Worm (Caenorhabditis elegans) whole organism, young adult: Measurements from ENCODE around the gene arrd-17.
A peak's percentile ranks its signal among the peaks of the same experiment; 100 is the strongest.

Source experiments
- B0019.2 ChIP-seq: fragments of 200-800 bp; sonication (Bioruptor generic); conservative IDR thresholded peaks from 2 replicates; pipeline ENCODE4 v1.3.6; 2022; ENCODE audit warnings: missing genetic modification reagents, missing genetic modification characterization, missing compliant biosample characterization
- D2030.7 ChIP-seq: fragments of 200-800 bp; sonication (Bioruptor generic); IDR thresholded peaks from 2 replicates; pipeline ENCODE4 v1.3.6; 2022; ENCODE audit warnings: missing genetic modification reagents, missing genetic modification characterization, missing compliant biosample characterization
- F33H1.4 ChIP-seq: fragments of 200-800 bp; sonication (Bioruptor generic); IDR thresholded peaks from 2 replicates; pipeline ENCODE4 v1.3.6; 2022; ENCODE audit warnings: missing genetic modification reagents, missing genetic modification characterization, missing compliant biosample characterization
- F37B4.10 ChIP-seq: fragments of 200-800 bp; sonication (Bioruptor generic); IDR thresholded peaks from 2 replicates; pipeline ENCODE4 v1.3.6; 2022; ENCODE audit warnings: missing genetic modification characterization, missing compliant biosample characterization
- F52B5.7 ChIP-seq: sonication (generic microtip); optimal IDR thresholded peaks from 2 replicates; lab custom pipeline; 2016; ENCODE audit warnings: mild to moderate bottlenecking, missing genetic modification characterization, missing compliant biosample characterization
- F57C9.4 ChIP-seq: sonication (generic microtip); optimal IDR thresholded peaks from 2 replicates; lab custom pipeline; 2017; ENCODE audit warnings: mild to moderate bottlenecking, missing genetic modification characterization, missing compliant biosample characterization
- K11D2.4 ChIP-seq: fragments of 200-800 bp; sonication (Bioruptor generic); IDR thresholded peaks from 2 replicates; pipeline ENCODE4 v1.3.6; 2022; ENCODE audit warnings: missing genetic modification reagents, missing genetic modification characterization, missing compliant biosample characterization
- T07F8.4 ChIP-seq: sonication (generic microtip); optimal IDR thresholded peaks from 2 replicates; lab custom pipeline; 2016; ENCODE audit warnings: mild to moderate bottlenecking, missing genetic modification characterization, moderate library complexity, missing compliant biosample characterization
- Y53F4B.3 ChIP-seq: fragments of 200-800 bp; sonication (Bioruptor generic); IDR thresholded peaks from 2 replicates; pipeline ENCODE4 v1.3.6; 2022; ENCODE audit warnings: missing genetic modification reagents, missing genetic modification characterization, missing compliant biosample characterization
- Y56A3A.18 ChIP-seq: fragments of 200-800 bp; sonication (Bioruptor generic); IDR thresholded peaks from 2 replicates; pipeline ENCODE4 v1.3.6; 2022; ENCODE audit warnings: missing genetic modification reagents, missing genetic modification characterization, missing compliant biosample characterization
- Y67H2A.10 ChIP-seq: fragments of 200-800 bp; sonication (Bioruptor generic); conservative IDR thresholded peaks from 2 replicates; pipeline ENCODE4 v1.3.6; 2022; ENCODE audit warnings: missing genetic modification reagents, missing genetic modification characterization, missing compliant biosample characterization
- akir-1 ChIP-seq: fragments of 200-800 bp; sonication (Bioruptor generic); optimal IDR thresholded peaks from 2 replicates; lab custom pipeline; 2018; ENCODE audit warnings: mild to moderate bottlenecking, missing genetic modification characterization, moderate library complexity, missing compliant biosample characterization
- aptf-2 ChIP-seq: fragments of 200-800 bp; sonication (Bioruptor generic); conservative IDR thresholded peaks from 2 replicates; pipeline ENCODE4 v1.3.6; 2022; ENCODE audit warnings: missing genetic modification reagents, missing genetic modification characterization, missing compliant biosample characterization
- attf-3 ChIP-seq: fragments of 200-800 bp; sonication (Bioruptor generic); conservative IDR thresholded peaks from 2 replicates; pipeline ENCODE4 v1.3.6; 2022; ENCODE audit warnings: missing genetic modification reagents, missing genetic modification characterization, missing compliant biosample characterization
- attf-5 ChIP-seq: fragments of 200-800 bp; sonication (Bioruptor generic); optimal IDR thresholded peaks from 2 replicates; lab custom pipeline; 2018; ENCODE audit warnings: mild to moderate bottlenecking, missing genetic modification characterization, missing compliant biosample characterization
- bed-2 ChIP-seq: fragments of 200-800 bp; sonication (Bioruptor generic); IDR thresholded peaks from 2 replicates; pipeline ENCODE4 v1.3.6; 2022; ENCODE audit warnings: missing genetic modification reagents, missing genetic modification characterization, missing compliant biosample characterization
- ccch-3 ChIP-seq: fragments of 200-800 bp; sonication (Bioruptor generic); optimal IDR thresholded peaks from 2 replicates; lab custom pipeline; 2018; ENCODE audit warnings: mild to moderate bottlenecking, missing genetic modification characterization, missing compliant biosample characterization
- ceh-100 ChIP-seq: fragments of 200-800 bp; sonication (Bioruptor generic); IDR thresholded peaks from 2 replicates; pipeline ENCODE4 v1.3.6; 2022; ENCODE audit warnings: missing genetic modification reagents, missing genetic modification characterization, missing compliant biosample characterization
- ceh-27 ChIP-seq: fragments of 200-800 bp; sonication (Bioruptor generic); optimal IDR thresholded peaks from 2 replicates; lab custom pipeline; 2018; ENCODE audit warnings: mild to moderate bottlenecking, missing genetic modification characterization, moderate library complexity, missing compliant biosample characterization
- ceh-58 ChIP-seq: fragments of 200-800 bp; sonication (Bioruptor generic); IDR thresholded peaks from 2 replicates; pipeline ENCODE4 v1.3.6; 2022; ENCODE audit warnings: missing genetic modification characterization, missing compliant biosample characterization
- die-1 ChIP-seq: sonication (generic microtip); optimal IDR thresholded peaks from 2 replicates; lab custom pipeline; 2016; ENCODE audit warnings: missing genotype, mild to moderate bottlenecking, missing genetic modification characterization, missing compliant biosample characterization
- dox-1 ChIP-seq: fragments of 200-800 bp; sonication (Bioruptor generic); IDR thresholded peaks from 2 replicates; pipeline ENCODE4 v1.3.6; 2022; ENCODE audit warnings: missing genetic modification reagents, missing genetic modification characterization, missing compliant biosample characterization
- dpl-1 ChIP-seq: fragments of 150-350 bp; optimal IDR thresholded peaks from 2 replicates; lab custom pipeline; 2014; ENCODE audit warnings: missing biosample characterization, missing genetic modification reagents, missing genetic modification characterization
- efl-1 ChIP-seq: fragments of 150-350 bp; optimal IDR thresholded peaks from 2 replicates; lab custom pipeline; 2014; ENCODE audit warnings: missing biosample characterization, missing genetic modification reagents, missing genetic modification characterization
- egl-44 ChIP-seq: fragments of 200-800 bp; sonication (Bioruptor generic); IDR thresholded peaks from 2 replicates; pipeline ENCODE4 v1.3.6; 2022; ENCODE audit warnings: missing genetic modification reagents, missing genetic modification characterization, missing compliant biosample characterization
- hrde-1 ChIP-seq: sonication (generic microtip); optimal IDR thresholded peaks from 2 replicates; lab custom pipeline; 2016; ENCODE audit warnings: missing genetic modification characterization, mild to moderate bottlenecking, missing compliant biosample characterization, moderate library complexity, missing genotype, missing genetic modification reagents, borderline replicate concordance
- let-526 ChIP-seq: fragments of 200-800 bp; sonication (Bioruptor generic); IDR thresholded peaks from 2 replicates; pipeline ENCODE4 v1.3.6; 2022; ENCODE audit warnings: missing genetic modification reagents, missing genetic modification characterization, missing compliant biosample characterization
- let-607 ChIP-seq, 2 experiments: fragments of 200-800 bp in 1 of 2; sonication (Bioruptor generic) in 1 of 2; sonication (generic microtip) in 1 of 2; optimal IDR thresholded peaks; 2 replicates each; lab custom pipeline; 2016 to 2018; ENCODE audit warnings: mild to moderate bottlenecking in 2 of 2, missing compliant biosample characterization in 2 of 2, missing genetic modification characterization in 2 of 2, moderate library complexity in 2 of 2, missing genotype in 1 of 2
- lin-54 ChIP-seq: fragments of 200-800 bp; sonication (Bioruptor generic); optimal IDR thresholded peaks from 2 replicates; lab custom pipeline; 2018; ENCODE audit warnings: mild to moderate bottlenecking, missing genetic modification characterization, missing compliant biosample characterization
- nfya-2 ChIP-seq: fragments of 200-800 bp; sonication (Bioruptor generic); IDR thresholded peaks from 2 replicates; pipeline ENCODE4 v1.3.6; 2022; ENCODE audit warnings: missing genetic modification reagents, missing genetic modification characterization, missing compliant biosample characterization
- nhr-120 ChIP-seq: fragments of 200-800 bp; sonication (Bioruptor generic); IDR thresholded peaks from 2 replicates; pipeline ENCODE4 v1.3.6; 2022; ENCODE audit warnings: missing genetic modification characterization, missing compliant biosample characterization
- nhr-27 ChIP-seq: fragments of 200-800 bp; sonication (Bioruptor generic); optimal IDR thresholded peaks from 2 replicates; lab custom pipeline; 2018; ENCODE audit warnings: mild to moderate bottlenecking, missing genetic modification characterization, moderate library complexity, missing compliant biosample characterization
- nhr-80 ChIP-seq: sonication (generic microtip); optimal IDR thresholded peaks from 2 replicates; lab custom pipeline; 2016; ENCODE audit warnings: missing genetic modification characterization, missing compliant biosample characterization
- nhr-90 ChIP-seq: sonication (generic microtip); optimal IDR thresholded peaks from 2 replicates; lab custom pipeline; 2016; ENCODE audit warnings: missing genotype, mild to moderate bottlenecking, missing genetic modification characterization, missing compliant biosample characterization
- pbrm-1 ChIP-seq: fragments of 200-800 bp; sonication (Bioruptor generic); IDR thresholded peaks from 2 replicates; pipeline ENCODE4 v1.3.6; 2022; ENCODE audit warnings: missing genetic modification reagents, missing genetic modification characterization, missing compliant biosample characterization
- repo-1 ChIP-seq: sonication (generic microtip); optimal IDR thresholded peaks from 2 replicates; lab custom pipeline; 2017; ENCODE audit warnings: mild to moderate bottlenecking, missing genetic modification characterization, missing compliant biosample characterization
- rpc-1 ChIP-seq, 2 experiments: fragments of 150-350 bp in 1 of 2; sonication (generic microtip) in 1 of 2; optimal IDR thresholded peaks; 2 replicates each; lab custom pipeline; 2014 to 2018; ENCODE audit warnings: missing biosample characterization in 1 of 2, missing genetic modification characterization in 1 of 2, missing genetic modification reagents in 1 of 2, missing genotype in 1 of 2
- somi-1 ChIP-seq: fragments of 200-800 bp; sonication (Bioruptor generic); optimal IDR thresholded peaks from 2 replicates; lab custom pipeline; 2018; ENCODE audit warnings: mild to moderate bottlenecking, missing genetic modification characterization, missing compliant biosample characterization
- sptf-2 ChIP-seq: fragments of 200-800 bp; sonication (Bioruptor generic); optimal IDR thresholded peaks from 2 replicates; lab custom pipeline; 2018; ENCODE audit warnings: mild to moderate bottlenecking, missing genetic modification characterization, missing compliant biosample characterization
- unc-130 ChIP-seq: sonication (generic microtip); optimal IDR thresholded peaks from 2 replicates; lab custom pipeline; 2016; ENCODE audit warnings: missing genetic modification reagents, missing genetic modification characterization, missing compliant biosample characterization
- unc-62 ChIP-seq: fragments of 150-350 bp; optimal IDR thresholded peaks from 2 replicates; lab custom pipeline; 2014; ENCODE audit warnings: missing biosample characterization, missing genetic modification reagents, missing genetic modification characterization
- xnd-1 ChIP-seq: sonication (generic microtip); optimal IDR thresholded peaks from 2 replicates; lab custom pipeline; 2016; ENCODE audit warnings: missing genotype, missing genetic modification reagents, missing genetic modification characterization, missing compliant biosample characterization
- zfh-2 ChIP-seq: fragments of 200-800 bp; sonication (Bioruptor generic); conservative IDR thresholded peaks from 2 replicates; pipeline ENCODE4 v1.3.6; 2022; ENCODE audit warnings: missing genetic modification reagents, missing genetic modification characterization, missing compliant biosample characterization
- zim-3 ChIP-seq: sonication (generic microtip); optimal IDR thresholded peaks from 2 replicates; lab custom pipeline; 2017; ENCODE audit warnings: mild to moderate bottlenecking, missing genetic modification characterization, moderate library complexity, missing compliant biosample characterization
- ztf-22 ChIP-seq: fragments of 200-800 bp; sonication (Bioruptor generic); optimal IDR thresholded peaks from 2 replicates; lab custom pipeline; 2018; ENCODE audit warnings: mild to moderate bottlenecking, missing genetic modification characterization, moderate library complexity, missing compliant biosample characterization
- ztf-26 ChIP-seq: sonication (generic microtip); optimal IDR thresholded peaks from 2 replicates; lab custom pipeline; 2017; ENCODE audit warnings: missing genetic modification characterization, missing compliant biosample characterization

arrd-17 gene

ce11 chrIII:13644279-13644678 is 13.7 kb upstream of the arrd-17 start:
- TF ChIP-seq zfh-2 (GFP tag; lab: Robert Waterston, UW) = peak; percentile 59
- TF ChIP-seq aptf-2 (GFP tag; lab: Robert Waterston, UW) = no peak
- no peak for TF ChIP-seq attf-3

- TF ChIP-seq die-1 (tag; lab: Kevin White, UChicago) = peak; percentile 81
- 0 out of 2 replicates have a peak, but pooled peaks have one; percentile 14 for TF ChIP-seq aptf-2 (GFP tag; lab: Robert Waterston, UW)
- TF ChIP-seq zfh-2 (GFP tag; lab: Robert Waterston, UW) = peak; percentile 98
- peak; percentile 68 for TF ChIP-seq nhr-27 (tag; lab: Kevin White, UChicago)
- peak; percentile 78 for TF ChIP-seq dpl-1
- TF ChIP-seq zim-3 = peak; percentile 98
- TF ChIP-seq nhr-120 = peak; percentile 95; the same call in 1 of the 2 replicates
- TF ChIP-seq akir-1 (GFP tag; lab: Kevin White, UChicago) = peak; percentile 80
- peak; percentile 96; the same call in 1 of the 2 replicates for TF ChIP-seq F37B4.10 (GFP tag; lab: Robert Waterston, UW)
- no peak for TF ChIP-seq sptf-2 (GFP tag; lab: Kevin White, UChicago)
- peak; percentile 100 for TF ChIP-seq dox-1 (GFP tag; lab: Robert Waterston, UW)
- peak; percentile 91 for TF ChIP-seq hrde-1 (tag; lab: Kevin White, UChicago)
- peak; percentile 27 for TF ChIP-seq T07F8.4
- TF ChIP-seq lin-54 (GFP tag; lab: Kevin White, UChicago) = peak; percentile 99
- no peak for TF ChIP-seq ceh-58 (GFP tag; lab: Robert Waterston, UW)
- TF ChIP-seq B0019.2 = peak; percentile 94
- no peak for TF ChIP-seq unc-62 (GFP tag; lab: Kevin White, UChicago)
- peak; percentile 90 for TF ChIP-seq ceh-100 (GFP tag; lab: Robert Waterston, UW)
- peak; percentile 92 to 96 for TF ChIP-seq let-607 (tag; optimal IDR thresholded peaks at IDR 0.05; lab: Kevin White, UChicago)
- peak; percentile 87 for TF ChIP-seq nhr-90
- TF ChIP-seq pbrm-1 (GFP tag; lab: Robert Waterston, UW) = peak; percentile 100
- TF ChIP-seq D2030.7 = peak; percentile 100
- peak; percentile 81 for TF ChIP-seq F52B5.7 (tag; lab: Kevin White, UChicago)
- peak; percentile 99 for TF ChIP-seq repo-1
- peak; percentile 75 for TF ChIP-seq Y53F4B.3 (GFP tag; lab: Robert Waterston, UW)
- TF ChIP-seq xnd-1 (tag; lab: Kevin White, UChicago) = peak; percentile 88
- peak; percentile 97 for TF ChIP-seq let-526 (GFP tag; lab: Robert Waterston, UW)
- TF ChIP-seq ccch-3 (GFP tag; lab: Kevin White, UChicago) = no peak
- TF ChIP-seq ztf-22 (GFP tag; lab: Kevin White, UChicago) = peak; percentile 94
- peak; percentile 100 for TF ChIP-seq attf-5 (GFP tag; lab: Kevin White, UChicago)
- peak; percentile 98 for TF ChIP-seq somi-1 (GFP tag; lab: Kevin White, UChicago)
- peak; percentile 97 for TF ChIP-seq egl-44 (GFP tag; lab: Robert Waterston, UW)
- TF ChIP-seq unc-130 (GFP tag; lab: Kevin White, UChicago) = peak; percentile 96
- peak; percentile 86 for TF ChIP-seq efl-1 (GFP tag; lab: Kevin White, UChicago)
- TF ChIP-seq rpc-1 (optimal IDR thresholded peaks at IDR 0.05; lab: Kevin White, UChicago) = peak; percentile 19
- peak; percentile 14 for TF ChIP-seq rpc-1 (tag; optimal IDR thresholded peaks at IDR 0.05; lab: Kevin White, UChicago)
- peak; percentile 98 for TF ChIP-seq K11D2.4 (GFP tag; lab: Robert Waterston, UW)
- TF ChIP-seq ztf-26 (tag; lab: Kevin White, UChicago) = peak; percentile 99
- TF ChIP-seq ceh-27 (GFP tag; lab: Kevin White, UChicago) = peak; percentile 99
- peak; percentile 91 for TF ChIP-seq F33H1.4 (GFP tag; lab: Robert Waterston, UW)
- peak; percentile 85 for TF ChIP-seq nhr-80 (tag; lab: Kevin White, UChicago)
- peak; percentile 95 for TF ChIP-seq Y56A3A.18 (GFP tag; lab: Robert Waterston, UW)
- peak; percentile 87 for TF ChIP-seq F57C9.4
- peak; percentile 80; the same call in 1 of the 2 replicates for TF ChIP-seq bed-2 (GFP tag; lab: Robert Waterston, UW)
- peak; percentile 91; the same call in 1 of the 2 replicates for TF ChIP-seq nfya-2 (GFP tag; lab: Robert Waterston, UW)
- TF ChIP-seq Y67H2A.10 (GFP tag; lab: Robert Waterston, UW) = peak; percentile 90
Measured at ce11 chrIII:13643534-13643933, 12.9 kb upstream of the arrd-17 start, which contains the start of the genes drr-2 and set-16. Gene drr-2 (minus strand): TSS chrIII:13643570. Gene set-16 (plus strand): TSS chrIII:13643916.
